Worm (Caenorhabditis elegans): ENCODE data around the gene ZK1058.9.

- TF ChIP-seq snpc-4 (tag; optimal IDR thresholded peaks at IDR 0.05) (no peak), nhr-237 (tag; optimal IDR thresholded peaks at IDR 0.05) (no peak), pha-4 (tag; optimal IDR thresholded peaks at IDR 0.05) (no peak), pqm-1 (tag; optimal IDR thresholded peaks at IDR 0.05) (no peak), R02D3.7 (tag; optimal IDR thresholded peaks at IDR 0.05) (no peak), fkh-10 (GFP tag; optimal IDR thresholded peaks at IDR 0.05) (no peak), lin-39 (tag; optimal IDR thresholded peaks at IDR 0.05) (no peak), ztf-4 (tag; optimal IDR thresholded peaks at IDR 0.05) (no peak), unc-62 (GFP tag; optimal IDR thresholded peaks at IDR 0.05) (no peak)
Measured at ce11 chrIII:3959206-3959605, 33.2 kb upstream of the ZK1058.9 start.
